Worm (Caenorhabditis elegans) whole organism, L1 larva: Measurements from ENCODE around the gene T01B11.1.

ENCODE experiments used
- C16A3.4 ChIP-seq: fragments of 150-350 bp; optimal IDR thresholded peaks from 2 replicates; lab custom pipeline; 2014; ENCODE audit warnings: missing biosample characterization, missing genetic modification characterization
- Y116A8C.19 ChIP-seq: sonication (generic microtip); optimal IDR thresholded peaks from 2 replicates; lab custom pipeline; 2016; ENCODE audit warnings: missing compliant biosample characterization, missing genetic modification characterization, borderline replicate concordance
- aly-2 ChIP-seq: fragments of 150-350 bp; optimal IDR thresholded peaks from 2 replicates; lab custom pipeline; 2014; ENCODE audit warnings: missing biosample characterization, missing genetic modification characterization
- ceh-8 ChIP-seq: fragments of 200-800 bp; sonication (Bioruptor generic); optimal IDR thresholded peaks from 2 replicates; lab custom pipeline; 2018; ENCODE audit warnings: mild to moderate bottlenecking, missing genetic modification characterization, moderate library complexity, missing compliant biosample characterization
- ceh-90 ChIP-seq: sonication (generic microtip); optimal IDR thresholded peaks from 2 replicates; lab custom pipeline; 2016; ENCODE audit warnings: missing genetic modification characterization, missing compliant biosample characterization
- ces-1 ChIP-seq: fragments of 150-350 bp; optimal IDR thresholded peaks from 2 replicates; lab custom pipeline; 2014; ENCODE audit warnings: missing biosample characterization, missing genetic modification reagents, missing genetic modification characterization
- efl-1 ChIP-seq, 4 experiments: fragments of 150-350 bp; optimal IDR thresholded peaks in 3 of 4; peaks in 1 of 4; 1 replicate in 1 of 4; 2 replicates in 3 of 4; lab custom pipeline; 2014; ENCODE audit warnings: missing biosample characterization in 2 of 4, missing genetic modification characterization in 2 of 4, missing genetic modification reagents in 2 of 4
- egl-27 ChIP-seq, 2 experiments: fragments of 150-350 bp in 1 of 2; sonication (generic microtip); optimal IDR thresholded peaks; 3 replicates each; lab custom pipeline; 2017 to 2018; ENCODE audit warnings: missing biosample characterization in 2 of 2, missing genetic modification characterization in 2 of 2, missing genetic modification reagents in 2 of 2
- elt-2 ChIP-seq: sonication (generic microtip); optimal IDR thresholded peaks from 2 replicates; lab custom pipeline; 2016; ENCODE audit warnings: missing genetic modification characterization, mild to moderate bottlenecking, inconsistent platforms, missing compliant biosample characterization, missing genetic modification reagents
- fkh-10 ChIP-seq: sonication (generic microtip); optimal IDR thresholded peaks from 2 replicates; lab custom pipeline; 2017; ENCODE audit warnings: missing biosample characterization, missing genetic modification reagents, missing genetic modification characterization
- fkh-4 ChIP-seq: sonication (generic microtip); optimal IDR thresholded peaks from 2 replicates; lab custom pipeline; 2016; ENCODE audit warnings: missing compliant biosample characterization, missing genetic modification characterization, borderline replicate concordance
- fkh-8 ChIP-seq: sonication (generic microtip); optimal IDR thresholded peaks from 2 replicates; lab custom pipeline; 2016; ENCODE audit warnings: mild to moderate bottlenecking, missing genetic modification characterization, missing compliant biosample characterization
- hpl-2 ChIP-seq: fragments of 150-350 bp; optimal IDR thresholded peaks from 2 replicates; lab custom pipeline; 2014; ENCODE audit warnings: missing biosample characterization, missing genetic modification reagents, missing genetic modification characterization
- irx-1 ChIP-seq: sonication (generic microtip); optimal IDR thresholded peaks from 2 replicates; lab custom pipeline; 2016; ENCODE audit warnings: missing genetic modification characterization, missing compliant biosample characterization
- isw-1 ChIP-seq: fragments of 200-800 bp; sonication (Bioruptor generic); IDR thresholded peaks from 2 replicates; pipeline ENCODE4 v1.3.6; 2022; ENCODE audit warnings: missing genetic modification characterization, missing compliant biosample characterization
- lin-13 ChIP-seq: fragments of 150-350 bp; optimal IDR thresholded peaks from 2 replicates; lab custom pipeline; 2014; ENCODE audit warnings: missing biosample characterization, missing genetic modification reagents, missing genetic modification characterization
- lin-15B ChIP-seq: fragments of 150-350 bp; sonication (generic microtip); optimal IDR thresholded peaks from 3 replicates; lab custom pipeline; 2014; ENCODE audit warnings: missing biosample characterization, missing genetic modification characterization
- lir-3 ChIP-seq: sonication (generic microtip); optimal IDR thresholded peaks from 2 replicates; lab custom pipeline; 2016; ENCODE audit warnings: mild to moderate bottlenecking, missing genetic modification characterization, moderate library complexity, missing compliant biosample characterization; ENCODE audit not compliant: poor library complexity
- mab-9 ChIP-seq: fragments of 200-800 bp; sonication (Bioruptor generic); IDR thresholded peaks from 2 replicates; pipeline ENCODE4 v1.3.6; 2022; ENCODE audit warnings: missing genetic modification reagents, missing genetic modification characterization, missing compliant biosample characterization
- mdl-1 ChIP-seq, 2 experiments: fragments of 150-350 bp; optimal IDR thresholded peaks; 2 replicates each; lab custom pipeline; 2014 to 2017; ENCODE audit warnings: missing biosample characterization in 2 of 2, missing genetic modification characterization in 2 of 2, inconsistent platforms in 1 of 2
- mef-2 ChIP-seq: fragments of 150-350 bp; optimal IDR thresholded peaks from 2 replicates; lab custom pipeline; 2014; ENCODE audit warnings: missing biosample characterization, missing genetic modification characterization
- mep-1 ChIP-seq: fragments of 150-350 bp; optimal IDR thresholded peaks from 2 replicates; lab custom pipeline; 2014; ENCODE audit warnings: missing biosample characterization, missing genetic modification characterization
- nhr-12 ChIP-seq: sonication (generic microtip); optimal IDR thresholded peaks from 2 replicates; lab custom pipeline; 2017; ENCODE audit warnings: missing biosample characterization, missing genetic modification characterization
- nhr-20 ChIP-seq: sonication (generic microtip); optimal IDR thresholded peaks from 2 replicates; lab custom pipeline; 2016; ENCODE audit warnings: mild to moderate bottlenecking, missing genetic modification characterization, missing compliant biosample characterization
- nhr-237 ChIP-seq: fragments of 150-350 bp; optimal IDR thresholded peaks from 2 replicates; lab custom pipeline; 2014; ENCODE audit warnings: missing biosample characterization, missing genetic modification characterization
- nhr-28 ChIP-seq: fragments of 150-350 bp; optimal IDR thresholded peaks from 2 replicates; lab custom pipeline; 2014; ENCODE audit warnings: missing biosample characterization, missing genetic modification characterization
- nhr-77 ChIP-seq: fragments of 150-350 bp; optimal IDR thresholded peaks from 2 replicates; lab custom pipeline; 2014; ENCODE audit warnings: missing biosample characterization, missing genetic modification characterization
- nhr-84 ChIP-seq: sonication (generic microtip); optimal IDR thresholded peaks from 2 replicates; lab custom pipeline; 2017; ENCODE audit warnings: missing biosample characterization, missing genetic modification characterization
- nhr-85 ChIP-seq: sonication (generic microtip); peaks from one replicate; lab custom pipeline; 2016; ENCODE audit warnings: missing genetic modification characterization, inconsistent platforms, missing compliant biosample characterization
- pax-3 ChIP-seq: fragments of 200-800 bp; sonication (Bioruptor generic); optimal IDR thresholded peaks from 2 replicates; lab custom pipeline; 2018; ENCODE audit warnings: mild to moderate bottlenecking, missing genetic modification characterization, moderate library complexity, missing compliant biosample characterization
- pqm-1 ChIP-seq: sonication (generic microtip); optimal IDR thresholded peaks from 3 replicates; lab custom pipeline; 2017; ENCODE audit warnings: missing biosample characterization, missing genetic modification characterization
- snpc-4 ChIP-seq: fragments of 150-350 bp; optimal IDR thresholded peaks from 2 replicates; lab custom pipeline; 2014; ENCODE audit warnings: missing biosample characterization, missing genetic modification characterization
- snu-23 ChIP-seq: sonication (generic microtip); optimal IDR thresholded peaks from 2 replicates; lab custom pipeline; 2016; ENCODE audit warnings: missing genetic modification characterization, missing compliant biosample characterization
- sup-37 ChIP-seq: fragments of 200-800 bp; sonication (Bioruptor generic); optimal IDR thresholded peaks from 2 replicates; lab custom pipeline; 2018; ENCODE audit warnings: mild to moderate bottlenecking, missing genetic modification characterization, missing compliant biosample characterization
- tlp-1 ChIP-seq: fragments of 150-350 bp; optimal IDR thresholded peaks from 2 replicates; lab custom pipeline; 2014; ENCODE audit warnings: missing biosample characterization, missing genetic modification characterization
- unc-62 ChIP-seq: fragments of 150-350 bp; optimal IDR thresholded peaks from 2 replicates; lab custom pipeline; 2014; ENCODE audit warnings: missing biosample characterization, missing genetic modification reagents, missing genetic modification characterization
- unc-98 ChIP-seq: fragments of 200-800 bp; sonication (Bioruptor generic); IDR thresholded peaks from 2 replicates; pipeline ENCODE4 v1.3.6; 2022; ENCODE audit warnings: missing genetic modification characterization, missing compliant biosample characterization
- xbp-1 ChIP-seq: sonication (generic microtip); optimal IDR thresholded peaks from 2 replicates; lab custom pipeline; 2016; ENCODE audit warnings: missing genetic modification characterization, missing compliant biosample characterization
- zag-1 ChIP-seq: fragments of 150-350 bp; optimal IDR thresholded peaks from 2 replicates; lab custom pipeline; 2014; ENCODE audit warnings: missing biosample characterization, missing genetic modification characterization
- ztf-11 ChIP-seq, 2 experiments: sonication (generic microtip); optimal IDR thresholded peaks; 2 replicates each; lab custom pipeline; 2016 to 2017; ENCODE audit warnings: missing genetic modification characterization in 2 of 2, missing biosample characterization in 1 of 2, missing compliant biosample characterization in 1 of 2
- ztf-4 ChIP-seq: fragments of 150-350 bp; optimal IDR thresholded peaks from 2 replicates; lab custom pipeline; 2014; ENCODE audit warnings: missing biosample characterization, missing genetic modification characterization

T01B11.1 gene

DNA sequence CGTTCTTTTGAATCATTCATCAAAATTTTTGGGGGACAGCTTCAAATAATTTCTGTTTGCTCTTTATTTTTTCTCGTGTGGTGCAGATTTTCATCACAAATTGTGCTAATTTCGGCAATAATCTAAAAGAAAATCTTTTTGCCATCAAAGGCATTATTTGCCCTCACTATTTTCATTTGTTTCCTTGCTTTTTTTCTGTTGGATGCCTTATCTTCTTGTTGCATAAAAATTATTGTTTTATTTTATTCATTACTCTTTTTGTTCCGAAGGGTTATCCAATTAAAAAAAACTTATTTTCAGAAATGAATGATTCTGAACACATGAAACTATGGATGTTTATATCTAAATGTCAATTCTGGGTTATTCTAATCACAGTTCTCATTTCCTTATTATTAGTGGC is at the start of gene T01B11.1:
Gene T01B11.1, plus strand, starts transcription at position 301 of the 400 bp plus-strand sequence.
- TF ChIP-seq elt-2 (tag; lab: Kevin White, UChicago) (no peak), ces-1 (GFP tag; lab: Kevin White, UChicago) (no peak), ztf-11 (tag; optimal IDR thresholded peaks at IDR 0.05; lab: Kevin White, UChicago) (no peak), lin-13 (GFP tag; lab: Kevin White, UChicago) (no peak), nhr-12 (tag; lab: Kevin White, UChicago) (no peak), efl-1 (optimal IDR thresholded peaks at IDR 0.05; lab: Kevin White, UChicago) (no peak), efl-1 (GFP tag; optimal IDR thresholded peaks at IDR 0.05 in 1 of 2; lab: Kevin White, UChicago) (peak in 1 of 2 experiments; percentile 4), fkh-4 (tag; lab: Kevin White, UChicago) (no peak)

DNA sequence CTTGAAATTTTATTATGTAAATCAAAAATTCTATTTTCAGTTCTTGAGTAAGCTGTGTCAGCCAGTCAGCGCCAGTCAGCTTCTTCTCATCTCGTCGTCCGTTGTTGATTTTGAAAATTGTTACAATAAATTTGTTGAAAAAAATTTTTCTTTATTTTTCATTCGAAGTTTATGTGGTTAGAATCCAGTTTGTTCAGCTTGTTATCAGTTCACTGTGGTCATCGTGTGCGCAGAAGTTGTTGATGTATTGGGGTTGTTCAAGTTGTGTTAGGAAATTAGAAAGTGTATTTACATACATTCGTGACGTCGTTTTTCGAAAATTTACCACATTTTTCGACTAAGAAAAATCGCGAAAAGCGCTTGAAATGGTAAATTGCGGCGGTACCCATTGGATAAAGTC is 49.2 kb upstream of the T01B11.1 start:
- TF ChIP-seq pqm-1 (tag; lab: Kevin White, UChicago) (no peak), mdl-1 (tag; optimal IDR thresholded peaks at IDR 0.05; lab: Kevin White, UChicago) (no peak), lin-13 (GFP tag; lab: Kevin White, UChicago) (no peak), tlp-1 (no peak), ceh-90 (no peak), ceh-8 (GFP tag; lab: Kevin White, UChicago) (no peak), hpl-2 (no peak), snu-23 (GFP tag; lab: Kevin White, UChicago) (no peak), egl-27 (tag; optimal IDR thresholded peaks at IDR 0.05; lab: Kevin White, UChicago) (no peak), C16A3.4 (tag; lab: Kevin White, UChicago) (no peak), ces-1 (GFP tag; lab: Kevin White, UChicago) (no peak), snpc-4 (tag; lab: Kevin White, UChicago) (no peak), nhr-237 (tag; lab: Kevin White, UChicago) (no peak), nhr-77 (tag; lab: Kevin White, UChicago) (no peak), nhr-84 (no peak)

DNA sequence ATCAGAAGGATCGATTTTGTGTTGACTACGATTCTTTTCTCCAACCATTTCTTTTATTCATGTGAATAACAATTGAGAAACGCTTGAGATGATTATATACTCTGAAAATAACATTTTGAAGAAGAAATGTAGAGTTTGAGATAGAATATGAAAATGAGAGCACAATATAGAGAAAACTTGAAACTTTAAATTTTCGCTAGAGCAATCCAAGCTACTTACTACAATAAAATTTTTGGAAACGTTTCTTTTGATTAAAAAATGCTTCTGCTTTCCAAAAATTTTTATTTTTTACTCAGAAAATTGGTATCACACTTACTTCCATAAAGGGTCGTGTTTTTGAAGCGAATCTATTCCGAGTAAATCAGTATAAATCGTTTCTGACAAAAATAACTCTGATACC is 26.0 kb upstream of the T01B11.1 start, which contains the start of gene M116.5:
Gene M116.5, minus strand, starts transcription at position 101 of the 400 bp plus-strand sequence.
- no peak for TF ChIP-seq fkh-10 (GFP tag; lab: Kevin White, UChicago)
- TF ChIP-seq C16A3.4 (tag; lab: Kevin White, UChicago): no peak
- TF ChIP-seq mab-9 (GFP tag; lab: Robert Waterston, UW): no peak
- TF ChIP-seq pax-3: no peak
- no peak for TF ChIP-seq mef-2 (tag; lab: Kevin White, UChicago)
- no peak for TF ChIP-seq nhr-20
- TF ChIP-seq aly-2 (tag; lab: Kevin White, UChicago): no peak
- no peak for TF ChIP-seq irx-1
- no peak for TF ChIP-seq isw-1 (GFP tag; lab: Robert Waterston, UW)
- no peak for TF ChIP-seq zag-1 (tag; lab: Kevin White, UChicago)
- TF ChIP-seq ceh-90: no peak
- TF ChIP-seq unc-62 (GFP tag; lab: Kevin White, UChicago): no peak
- no peak for TF ChIP-seq mep-1 (tag; lab: Kevin White, UChicago)
- TF ChIP-seq unc-98 (GFP tag; lab: Robert Waterston, UW): no peak
- TF ChIP-seq xbp-1 (tag; lab: Kevin White, UChicago): no peak
- TF ChIP-seq Y116A8C.19: no peak
- TF ChIP-seq sup-37 (GFP tag; lab: Kevin White, UChicago): no peak
- no peak for TF ChIP-seq nhr-85 (tag; lab: Kevin White, UChicago)

ce11 chrIV:8426537-8426936 is 20.5 kb upstream of the T01B11.1 start, which contains the start of the genes T26A8.3 and tmem-231:
T26A8.3 (minus strand) TSS chrIV:8426637.
tmem-231 (plus strand) TSS chrIV:8426785.
- TF ChIP-seq ztf-11 (tag; optimal IDR thresholded peaks at IDR 0.05; lab: Kevin White, UChicago) (no peak), fkh-8 (tag; lab: Kevin White, UChicago) (no peak), snpc-4 (tag; lab: Kevin White, UChicago) (no peak), C16A3.4 (tag; lab: Kevin White, UChicago) (no peak), ztf-4 (tag; lab: Kevin White, UChicago) (no peak), mdl-1 (tag; optimal IDR thresholded peaks at IDR 0.05; lab: Kevin White, UChicago) (no peak), lir-3 (tag; lab: Kevin White, UChicago) (no peak), nhr-77 (tag; lab: Kevin White, UChicago) (no peak), nhr-84 (no peak), lin-15B (no peak), zag-1 (tag; lab: Kevin White, UChicago) (no peak), unc-62 (GFP tag; lab: Kevin White, UChicago) (no peak), nhr-28 (tag; lab: Kevin White, UChicago) (no peak), fkh-10 (GFP tag; lab: Kevin White, UChicago) (no peak), hpl-2 (no peak)
